Fruit fly (Drosophila melanogaster) whole organism, adult: Measurements from ENCODE around the gene CG11403.

Experiments
- CG11617 ChIP-seq: fragments of 200-800 bp; sonication (Bioruptor generic); optimal IDR thresholded peaks from 2 replicates; lab custom pipeline; 2017; ENCODE audit warnings: mild to moderate bottlenecking, missing biosample characterization, missing genetic modification reagents, missing genetic modification characterization
- CG12768 ChIP-seq: fragments of 200-800 bp; sonication (Bioruptor generic); optimal IDR thresholded peaks from 2 replicates; lab custom pipeline; 2017; ENCODE audit warnings: missing biosample characterization, missing genetic modification characterization, mild to moderate bottlenecking, moderate library complexity, missing genetic modification reagents
- CG14711 ChIP-seq: fragments of 200-800 bp; sonication (Bioruptor generic); optimal IDR thresholded peaks from 2 replicates; lab custom pipeline; 2018; ENCODE audit warnings: missing biosample characterization, mild to moderate bottlenecking, missing genetic modification characterization, moderate library complexity
- CG1620 ChIP-seq: fragments of 200-800 bp; sonication (Bioruptor generic); optimal IDR thresholded peaks from 2 replicates; lab custom pipeline; 2016; ENCODE audit warnings: missing biosample characterization, missing genetic modification characterization
- CG33017 ChIP-seq: fragments of 200-800 bp; sonication (Bioruptor generic); optimal IDR thresholded peaks from 2 replicates; lab custom pipeline; 2018; ENCODE audit warnings: missing biosample characterization, mild to moderate bottlenecking, missing genetic modification characterization, moderate library complexity
- CG5204 ChIP-seq: fragments of 200-800 bp; sonication (Bioruptor generic); optimal IDR thresholded peaks from 2 replicates; lab custom pipeline; 2016; ENCODE audit warnings: missing biosample characterization, missing genetic modification characterization
- CG7045 ChIP-seq: fragments of 200-800 bp; sonication (Bioruptor generic); optimal IDR thresholded peaks from 2 replicates; lab custom pipeline; 2017; ENCODE audit warnings: missing biosample characterization, mild to moderate bottlenecking, missing genetic modification characterization
- CG7101 ChIP-seq: fragments of 200-800 bp; sonication (Bioruptor generic); optimal IDR thresholded peaks from 2 replicates; lab custom pipeline; 2018; ENCODE audit warnings: missing biosample characterization, mild to moderate bottlenecking, missing genetic modification characterization, moderate library complexity
- Clk ChIP-seq: fragments of 200-800 bp; sonication (Bioruptor generic); optimal IDR thresholded peaks from 2 replicates; lab custom pipeline; 2017; ENCODE audit warnings: missing biosample characterization, missing genetic modification characterization
- Crg-1 ChIP-seq: fragments of 200-800 bp; sonication (Bioruptor generic); optimal IDR thresholded peaks from 2 replicates; lab custom pipeline; 2016; ENCODE audit warnings: missing biosample characterization, missing genetic modification characterization
- Hr96 ChIP-seq: fragments of 200-800 bp; sonication (Bioruptor generic); optimal IDR thresholded peaks from 2 replicates; lab custom pipeline; 2016; ENCODE audit warnings: missing biosample characterization, missing genetic modification characterization
- Mnt ChIP-seq: fragments of 200-800 bp; sonication (Bioruptor generic); optimal IDR thresholded peaks from 2 replicates; lab custom pipeline; 2016; ENCODE audit warnings: missing biosample characterization, mild to moderate bottlenecking, missing genetic modification characterization
- bab1 ChIP-seq: fragments of 200-800 bp; sonication (Bioruptor generic); optimal IDR thresholded peaks from 3 replicates; lab custom pipeline; 2019; ENCODE audit warnings: missing biosample characterization, mild to moderate bottlenecking, missing genetic modification characterization, moderate library complexity
- cic ChIP-seq: fragments of 200-800 bp; sonication (Bioruptor generic); optimal IDR thresholded peaks from 2 replicates; lab custom pipeline; 2017; ENCODE audit warnings: missing biosample characterization, mild to moderate bottlenecking, missing genetic modification characterization, moderate library complexity
- cnc ChIP-seq, 2 experiments: fragments of >200 bp; optimal IDR thresholded peaks; 2 replicates each; lab custom pipeline; 2017
- kay ChIP-seq: fragments of 200-800 bp; sonication (Bioruptor generic); peaks from one replicate; lab custom pipeline; 2016; ENCODE audit warnings: missing biosample characterization, missing genetic modification characterization, borderline replicate concordance
- ovo ChIP-seq: fragments of 200-800 bp; sonication (Bioruptor generic); optimal IDR thresholded peaks from 2 replicates; lab custom pipeline; 2016; ENCODE audit warnings: missing biosample characterization, missing genetic modification characterization
- pad ChIP-seq: fragments of 200-800 bp; sonication (Bioruptor generic); optimal IDR thresholded peaks from 3 replicates; lab custom pipeline; 2017; ENCODE audit warnings: missing biosample characterization, missing genetic modification characterization, mild to moderate bottlenecking, moderate library complexity, missing genetic modification reagents
- tj ChIP-seq: fragments of 200-800 bp; sonication (Bioruptor generic); optimal IDR thresholded peaks from 3 replicates; lab custom pipeline; 2017; ENCODE audit warnings: missing biosample characterization, mild to moderate bottlenecking, missing genetic modification characterization, moderate library complexity
- toe ChIP-seq: fragments of 200-800 bp; sonication (Bioruptor generic); optimal IDR thresholded peaks from 2 replicates; lab custom pipeline; 2016; ENCODE audit warnings: missing biosample characterization, missing genetic modification characterization

The CG11403 gene

DNA sequence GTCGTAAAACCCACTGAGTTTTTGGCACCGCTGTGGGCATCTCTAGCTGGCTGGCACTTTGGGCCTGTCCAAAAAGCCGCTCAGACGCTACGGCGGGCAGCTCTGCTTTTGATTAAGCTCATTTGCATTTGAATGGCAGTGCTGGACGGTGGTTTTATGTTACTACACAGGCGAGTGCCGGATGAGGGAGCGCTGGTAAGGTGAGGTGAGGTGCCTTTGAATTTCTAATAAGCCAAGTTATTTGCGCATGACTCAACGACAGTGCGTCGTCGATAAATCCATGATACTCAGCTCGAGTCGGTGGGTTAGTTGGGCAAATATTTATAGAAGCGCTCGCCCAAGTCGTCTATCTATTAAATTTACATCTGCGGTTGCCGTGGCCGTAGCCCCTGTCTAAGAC is 44.6 kb upstream of the CG11403 start:
- TF ChIP-seq tj (GFP tag; lab: Kevin White, UChicago) = no peak
- no peak for TF ChIP-seq toe (GFP tag; lab: Kevin White, UChicago)
- TF ChIP-seq ovo (GFP tag; lab: Kevin White, UChicago) = no peak
- no peak for TF ChIP-seq cnc (optimal IDR thresholded peaks at IDR 0.05; lab: Kevin White, UChicago)
- TF ChIP-seq Mnt (GFP tag; lab: Kevin White, UChicago) = no peak
- TF ChIP-seq Clk (GFP tag; lab: Kevin White, UChicago) = no peak
- TF ChIP-seq CG11617 (GFP tag; lab: Kevin White, UChicago) = no peak
- TF ChIP-seq CG12768 (GFP tag; lab: Kevin White, UChicago) = no peak
- no peak for TF ChIP-seq kay (GFP tag; lab: Kevin White, UChicago)
- TF ChIP-seq CG5204 = no peak
- no peak for TF ChIP-seq CG14711 (tag; lab: Kevin White, UChicago)
- TF ChIP-seq Crg-1 = no peak
- TF ChIP-seq cic (GFP tag; lab: Kevin White, UChicago) = no peak
- no peak for TF ChIP-seq Hr96 (GFP tag; lab: Kevin White, UChicago)
- no peak for TF ChIP-seq CG1620 (GFP tag; lab: Kevin White, UChicago)
- TF ChIP-seq CG7045 (GFP tag; lab: Kevin White, UChicago) = no peak
- no peak for TF ChIP-seq CG7101 (tag; lab: Kevin White, UChicago)
- TF ChIP-seq CG33017 = no peak
- TF ChIP-seq bab1 (GFP tag; lab: Kevin White, UChicago) = no peak

DNA sequence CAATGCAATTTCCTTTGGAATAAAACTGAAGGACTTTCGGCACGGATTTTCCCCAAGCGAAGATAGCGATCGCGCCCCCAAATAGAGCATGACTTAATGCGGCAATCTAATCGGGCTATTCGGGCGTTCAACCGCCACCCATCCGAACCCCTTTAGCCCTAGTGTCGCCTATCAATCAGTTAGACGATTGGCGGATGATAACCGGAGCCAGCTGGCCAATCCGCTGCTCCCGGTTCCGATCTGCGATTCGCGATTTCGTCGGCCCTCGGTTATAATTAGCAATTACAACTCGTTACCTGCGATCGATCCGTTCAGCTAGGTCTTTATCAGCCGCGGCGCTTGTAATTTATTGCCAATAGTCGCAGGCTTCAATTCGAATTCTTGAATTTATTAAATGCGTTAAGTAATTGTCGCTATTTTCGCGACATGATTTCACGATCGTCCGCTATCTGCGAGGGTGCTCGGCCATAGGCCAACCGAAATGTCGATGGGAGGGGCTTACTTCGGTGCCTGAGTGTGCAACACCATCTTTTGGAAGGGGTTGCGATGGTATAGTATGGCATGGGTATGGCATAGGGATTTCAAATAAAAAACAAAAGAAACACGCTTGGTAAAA is 43.4 kb upstream of the CG11403 start:
- TF ChIP-seq Clk (GFP tag; lab: Kevin White, UChicago) = no peak
- no peak for TF ChIP-seq Crg-1
- TF ChIP-seq cnc (optimal IDR thresholded peaks at IDR 0.05; lab: Kevin White, UChicago) = no peak

DNA sequence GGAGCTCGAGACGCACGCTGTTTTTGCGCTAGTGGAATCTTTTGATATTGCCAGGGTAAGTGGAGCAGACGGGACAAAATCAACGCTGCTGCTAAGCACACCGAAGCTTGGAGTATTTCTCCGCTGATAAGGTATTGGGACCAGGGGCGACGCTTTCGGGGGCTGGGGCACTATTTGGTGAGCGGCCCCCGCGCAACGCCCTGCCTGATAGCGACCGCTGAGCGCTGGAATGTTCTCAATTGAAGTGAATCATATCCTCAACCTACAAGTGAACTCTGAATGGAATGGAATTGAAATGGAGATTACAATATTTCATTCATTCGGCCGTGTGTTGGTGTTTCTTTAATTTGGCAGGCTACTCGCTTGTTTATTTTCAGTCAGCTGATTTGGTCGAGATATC is 42.7 kb upstream of the CG11403 start:
- no peak for TF ChIP-seq CG11617 (GFP tag; lab: Kevin White, UChicago)
- no peak for TF ChIP-seq Crg-1
- TF ChIP-seq ovo (GFP tag; lab: Kevin White, UChicago) = no peak
- TF ChIP-seq pad = no peak
- no peak for TF ChIP-seq CG7101 (tag; lab: Kevin White, UChicago)
- TF ChIP-seq cnc (optimal IDR thresholded peaks at IDR 0.05; lab: Kevin White, UChicago) = no peak
- TF ChIP-seq CG33017 = no peak

DNA sequence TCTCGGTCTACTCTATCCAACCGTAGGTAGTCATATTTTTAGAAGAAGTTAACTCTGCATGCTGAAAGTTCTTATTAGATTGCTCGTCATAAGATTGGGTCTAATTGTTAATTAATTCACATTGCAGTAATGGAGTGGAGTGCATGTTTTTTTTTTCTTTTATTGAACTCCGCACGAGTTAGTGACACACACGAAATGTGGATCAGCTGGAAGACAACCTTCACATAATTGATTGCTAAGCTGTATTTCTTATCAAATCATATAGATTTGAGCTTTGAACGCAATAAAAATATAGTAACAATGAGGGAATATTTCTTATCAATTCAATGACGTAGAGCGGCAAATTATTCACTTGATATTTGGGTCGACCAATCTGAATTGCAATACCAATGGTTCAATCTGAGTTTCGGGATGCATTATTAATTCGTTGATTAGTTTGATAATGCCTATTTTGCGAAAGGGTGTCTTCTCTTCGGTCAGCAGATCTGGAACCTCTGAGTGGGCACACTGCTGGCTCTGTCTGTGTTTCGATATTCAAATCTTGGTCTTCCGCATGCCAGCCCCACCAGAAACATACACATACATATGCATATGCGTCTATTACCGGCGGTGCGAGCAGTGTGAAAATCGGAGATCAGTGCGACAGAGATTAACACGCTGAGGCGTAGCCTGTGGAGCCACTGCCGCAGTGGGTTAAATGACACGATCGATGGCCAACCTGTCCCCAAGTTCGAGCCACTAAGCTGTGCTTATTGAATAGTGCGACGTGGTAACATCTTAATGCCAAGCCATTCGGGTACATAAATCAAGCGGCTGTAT is 39.4 kb upstream of the CG11403 start:
- TF ChIP-seq toe (GFP tag; lab: Kevin White, UChicago) (no peak), Clk (GFP tag; lab: Kevin White, UChicago) (no peak), kay (GFP tag; lab: Kevin White, UChicago) (no peak), Mnt (GFP tag; lab: Kevin White, UChicago) (no peak), cnc (optimal IDR thresholded peaks at IDR 0.05; lab: Kevin White, UChicago) (no peak), pad (no peak), Hr96 (GFP tag; lab: Kevin White, UChicago) (no peak), CG7101 (tag; lab: Kevin White, UChicago) (no peak), CG1620 (GFP tag; lab: Kevin White, UChicago) (no peak), tj (GFP tag; lab: Kevin White, UChicago) (no peak), CG5204 (no peak), ovo (GFP tag; lab: Kevin White, UChicago) (no peak), bab1 (GFP tag; lab: Kevin White, UChicago) (no peak), CG7045 (GFP tag; lab: Kevin White, UChicago) (no peak), CG12768 (GFP tag; lab: Kevin White, UChicago) (no peak), CG33017 (no peak), CG14711 (tag; lab: Kevin White, UChicago) (no peak), Crg-1 (no peak), cic (GFP tag; lab: Kevin White, UChicago) (no peak), CG11617 (GFP tag; lab: Kevin White, UChicago) (no peak)

DNA sequence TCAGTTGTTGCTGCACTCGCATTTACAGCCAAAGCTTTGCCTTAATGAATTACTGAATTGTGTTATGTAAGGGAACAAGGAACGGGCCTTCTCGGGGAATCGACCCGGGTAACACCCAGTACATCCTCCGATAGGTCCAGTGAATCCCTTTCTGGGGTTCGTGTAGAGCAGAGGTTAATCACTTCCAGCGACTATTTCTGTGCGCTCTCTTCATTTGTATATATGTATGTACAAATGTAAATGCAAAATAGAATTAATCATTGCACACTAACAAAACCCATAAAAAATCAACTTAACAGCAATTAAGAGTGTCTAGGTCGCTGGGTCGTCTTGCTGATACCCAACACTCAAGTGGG is 37.8 kb upstream of the CG11403 start:
- no peak for TF ChIP-seq CG7045 (GFP tag; lab: Kevin White, UChicago)
- TF ChIP-seq CG11617 (GFP tag; lab: Kevin White, UChicago) = no peak
- no peak for TF ChIP-seq Crg-1
- no peak for TF ChIP-seq Mnt (GFP tag; lab: Kevin White, UChicago)
- TF ChIP-seq kay (GFP tag; lab: Kevin White, UChicago) = peak; percentile 44

DNA sequence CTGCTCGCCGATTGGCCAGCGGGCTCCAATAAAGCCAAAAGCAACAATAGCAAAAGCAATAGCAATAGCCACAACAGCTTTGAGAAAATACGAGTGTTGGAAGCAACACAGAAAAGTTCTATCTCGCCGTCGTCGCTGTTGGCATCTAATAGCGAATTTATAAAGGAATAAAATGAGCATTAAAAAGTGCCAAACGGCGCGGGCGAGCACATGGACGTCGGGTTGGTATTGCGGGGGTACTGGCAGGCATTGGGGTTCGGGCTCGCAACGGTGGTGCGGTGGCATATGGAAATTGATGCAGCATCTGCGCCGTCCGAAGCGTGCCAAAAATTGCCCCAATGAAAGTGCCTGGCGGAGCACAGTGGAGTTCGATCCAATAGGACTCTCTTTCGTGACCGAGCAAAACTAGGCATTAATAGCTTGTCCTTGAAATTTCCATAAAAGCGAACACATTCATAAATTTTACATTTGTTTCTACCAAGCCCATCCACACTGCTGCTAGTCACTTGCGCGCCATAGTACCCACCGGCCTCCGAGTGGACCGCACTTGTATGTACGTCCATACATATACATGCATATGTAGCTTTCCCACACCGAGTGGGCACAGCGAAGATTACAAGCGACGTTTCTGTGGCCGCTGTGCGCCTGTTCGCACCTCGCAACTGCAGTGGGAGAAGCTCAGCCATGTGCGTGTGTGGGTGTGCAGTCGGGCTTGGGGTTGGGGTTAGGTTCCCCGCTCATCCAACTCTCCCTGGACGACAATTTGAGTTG is 37.3 kb upstream of the CG11403 start:
- TF ChIP-seq CG12768 (GFP tag; lab: Kevin White, UChicago) (peak; percentile 81), kay (GFP tag; lab: Kevin White, UChicago) (peak; percentile 25), Clk (GFP tag; lab: Kevin White, UChicago) (peak; percentile 71), CG11617 (GFP tag; lab: Kevin White, UChicago) (peak; percentile 83), toe (GFP tag; lab: Kevin White, UChicago) (peak; percentile 33), CG33017 (peak; percentile 75), CG5204 (peak; percentile 64), Mnt (GFP tag; lab: Kevin White, UChicago) (peak; percentile 65), bab1 (GFP tag; lab: Kevin White, UChicago) (no peak), CG7101 (tag; lab: Kevin White, UChicago) (peak; percentile 87), cnc (optimal IDR thresholded peaks at IDR 0.05; lab: Kevin White, UChicago) (no peak), tj (GFP tag; lab: Kevin White, UChicago) (peak; percentile 68), Crg-1 (peak; percentile 34), ovo (GFP tag; lab: Kevin White, UChicago) (peak; percentile 49), CG1620 (GFP tag; lab: Kevin White, UChicago) (peak; percentile 50), pad (peak; percentile 66), CG7045 (GFP tag; lab: Kevin White, UChicago) (peak; percentile 84), CG14711 (tag; lab: Kevin White, UChicago) (peak; percentile 81), cic (GFP tag; lab: Kevin White, UChicago) (peak; percentile 46), Hr96 (GFP tag; lab: Kevin White, UChicago) (peak; percentile 89)
